Fruit fly (Drosophila melanogaster) whole organism, prepupa: ENCODE results near the gene CG12995.
A peak's percentile ranks its signal among the peaks of the same experiment; 100 is the strongest.

Source experiments
- Blimp-1 ChIP-seq: fragments of 200-800 bp; sonication (Bioruptor generic); optimal IDR thresholded peaks from 3 replicates; lab custom pipeline; 2017; ENCODE audit warnings: missing biosample characterization, missing genetic modification characterization, mild to moderate bottlenecking, moderate library complexity, missing genetic modification reagents
- CG10631 ChIP-seq: fragments of 200-800 bp; sonication (Bioruptor generic); optimal IDR thresholded peaks from 2 replicates; lab custom pipeline; 2016; ENCODE audit warnings: missing biosample characterization, missing genetic modification characterization
- CG10669 ChIP-seq: fragments of 200-800 bp; sonication (Bioruptor generic); optimal IDR thresholded peaks from 3 replicates; lab custom pipeline; 2018; ENCODE audit warnings: missing biosample characterization, mild to moderate bottlenecking, missing genetic modification characterization, moderate library complexity
- CG11902 ChIP-seq: fragments of 200-800 bp; sonication (Bioruptor generic); optimal IDR thresholded peaks from 3 replicates; lab custom pipeline; 2016; ENCODE audit warnings: missing biosample characterization, missing genetic modification characterization
- CG1621 ChIP-seq: fragments of 200-800 bp; sonication (Bioruptor generic); optimal IDR thresholded peaks from 3 replicates; lab custom pipeline; 2018; ENCODE audit warnings: missing biosample characterization, mild to moderate bottlenecking, missing genetic modification characterization
- CG16779 ChIP-seq: fragments of 200-800 bp; sonication (Bioruptor generic); optimal IDR thresholded peaks from 3 replicates; lab custom pipeline; 2017; ENCODE audit warnings: missing biosample characterization, mild to moderate bottlenecking, missing genetic modification characterization
- CG34406 ChIP-seq: fragments of 200-800 bp; sonication (Bioruptor generic); optimal IDR thresholded peaks from 3 replicates; lab custom pipeline; 2016; ENCODE audit warnings: missing biosample characterization, missing genetic modification characterization
- CG3919 ChIP-seq: fragments of 200-800 bp; sonication (Bioruptor generic); optimal IDR thresholded peaks from 3 replicates; lab custom pipeline; 2016; ENCODE audit warnings: missing biosample characterization, missing genetic modification characterization
- CG4318 ChIP-seq: fragments of 200-800 bp; sonication (Bioruptor generic); optimal IDR thresholded peaks from 3 replicates; lab custom pipeline; 2017; ENCODE audit warnings: missing biosample characterization, mild to moderate bottlenecking, missing genetic modification characterization
- CG6808 ChIP-seq: fragments of 200-800 bp; sonication (Bioruptor generic); optimal IDR thresholded peaks from 3 replicates; lab custom pipeline; 2017; ENCODE audit warnings: missing biosample characterization, missing genetic modification characterization, mild to moderate bottlenecking, moderate library complexity, missing genetic modification reagents
- CG7368 ChIP-seq: fragments of 200-800 bp; sonication (Bioruptor generic); optimal IDR thresholded peaks from 3 replicates; lab custom pipeline; 2016; ENCODE audit warnings: missing biosample characterization, missing genetic modification characterization
- CG8119 ChIP-seq: fragments of 200-800 bp; sonication (Bioruptor generic); IDR thresholded peaks from 3 replicates; pipeline ENCODE4 v1.3.6; 2022; ENCODE audit warnings: missing biosample characterization, missing genetic modification characterization
- CG8319 ChIP-seq: fragments of 200-800 bp; sonication (Bioruptor generic); optimal IDR thresholded peaks from 3 replicates; lab custom pipeline; 2016; ENCODE audit warnings: missing biosample characterization, missing genetic modification characterization
- Eip78C ChIP-seq: fragments of 200-800 bp; sonication (Bioruptor generic); peaks from one replicate; lab custom pipeline; 2016; ENCODE audit warnings: missing biosample characterization, missing genetic modification characterization
- Eip93F ChIP-seq: fragments of 200-800 bp; sonication (Bioruptor generic); optimal IDR thresholded peaks from 2 replicates; lab custom pipeline; 2016; ENCODE audit warnings: missing biosample characterization, mild to moderate bottlenecking, missing genetic modification characterization
- Ets96B ChIP-seq: fragments of 200-800 bp; optimal IDR thresholded peaks from 2 replicates; lab custom pipeline; 2019; ENCODE audit warnings: missing biosample characterization, mild to moderate bottlenecking, missing genetic modification characterization, moderate library complexity
- Gug ChIP-seq: fragments of 200-800 bp; sonication (Bioruptor generic); IDR thresholded peaks from 2 replicates; pipeline ENCODE4 v1.3.6; 2022; ENCODE audit warnings: missing biosample characterization, missing genetic modification characterization
- Hr38 ChIP-seq: sonication (Bioruptor generic); optimal IDR thresholded peaks from 2 replicates; lab custom pipeline; 2016; ENCODE audit warnings: missing biosample characterization, missing genetic modification characterization
- Hr39 ChIP-seq: fragments of 200-800 bp; sonication (Bioruptor generic); optimal IDR thresholded peaks from 2 replicates; lab custom pipeline; 2016; ENCODE audit warnings: missing biosample characterization, missing genetic modification characterization
- Lpt ChIP-seq: fragments of 200-800 bp; sonication (Bioruptor generic); optimal IDR thresholded peaks from 3 replicates; lab custom pipeline; 2016; ENCODE audit warnings: missing biosample characterization, missing genetic modification characterization
- OdsH ChIP-seq: fragments of 200-800 bp; sonication (Bioruptor generic); optimal IDR thresholded peaks from 3 replicates; lab custom pipeline; 2016; ENCODE audit warnings: missing biosample characterization, missing genetic modification characterization
- Sox102F ChIP-seq: fragments of 200-800 bp; sonication (Bioruptor generic); optimal IDR thresholded peaks from 2 replicates; lab custom pipeline; 2016; ENCODE audit warnings: missing biosample characterization, mild to moderate bottlenecking, missing genetic modification characterization
- Sox14 ChIP-seq: fragments of 200-800 bp; sonication (Bioruptor generic); optimal IDR thresholded peaks from 3 replicates; lab custom pipeline; 2016; ENCODE audit warnings: missing biosample characterization, missing genetic modification characterization
- Sox15 ChIP-seq: fragments of 200-800 bp; sonication (Bioruptor generic); optimal IDR thresholded peaks from 3 replicates; lab custom pipeline; 2016; ENCODE audit warnings: missing biosample characterization, missing genetic modification characterization
- achi ChIP-seq: fragments of 200-800 bp; sonication (Bioruptor generic); optimal IDR thresholded peaks from 3 replicates; lab custom pipeline; 2016; ENCODE audit warnings: missing biosample characterization, missing genetic modification characterization
- dac ChIP-seq: fragments of 200-800 bp; sonication (Bioruptor generic); optimal IDR thresholded peaks from 2 replicates; lab custom pipeline; 2017; ENCODE audit warnings: missing biosample characterization, mild to moderate bottlenecking, missing genetic modification characterization
- dsx ChIP-seq: fragments of 200-800 bp; optimal IDR thresholded peaks from 3 replicates; lab custom pipeline; 2019; ENCODE audit warnings: missing biosample characterization, mild to moderate bottlenecking, missing genetic modification characterization, moderate library complexity; ENCODE audit not compliant: poor library complexity, severe bottlenecking
- eg ChIP-seq: fragments of 200-800 bp; sonication (Bioruptor generic); IDR thresholded peaks from 3 replicates; pipeline ENCODE4 v1.3.6; 2022; ENCODE audit warnings: missing biosample characterization, missing genetic modification characterization
- esn ChIP-seq: fragments of 200-800 bp; sonication (Bioruptor generic); optimal IDR thresholded peaks from 2 replicates; lab custom pipeline; 2016; ENCODE audit warnings: missing biosample characterization, mild to moderate bottlenecking, missing genetic modification characterization, moderate library complexity
- fd59A ChIP-seq: fragments of 200-800 bp; sonication (Bioruptor generic); optimal IDR thresholded peaks from 2 replicates; lab custom pipeline; 2017; ENCODE audit warnings: missing biosample characterization, mild to moderate bottlenecking, missing genetic modification characterization, missing genetic modification reagents
- fd85E ChIP-seq: fragments of 200-800 bp; sonication (Bioruptor generic); optimal IDR thresholded peaks from 3 replicates; lab custom pipeline; 2016; ENCODE audit warnings: missing biosample characterization, missing genetic modification characterization
- pdm3 ChIP-seq: fragments of 200-800 bp; sonication (Bioruptor generic); optimal IDR thresholded peaks from 3 replicates; lab custom pipeline; 2016; ENCODE audit warnings: missing biosample characterization, missing genetic modification characterization
- ss ChIP-seq, 2 experiments: fragments of 200-800 bp; sonication (Bioruptor generic); optimal IDR thresholded peaks; 2 replicates in 1 of 2; 3 replicates in 1 of 2; lab custom pipeline; 2017 to 2018; ENCODE audit warnings: mild to moderate bottlenecking in 2 of 2, missing biosample characterization in 2 of 2, missing genetic modification characterization in 2 of 2, moderate library complexity in 1 of 2
- vri ChIP-seq: fragments of 200-800 bp; sonication (Bioruptor generic); optimal IDR thresholded peaks from 3 replicates; lab custom pipeline; 2016; ENCODE audit warnings: missing biosample characterization, mild to moderate bottlenecking, missing genetic modification characterization

CG12995 gene

DNA sequence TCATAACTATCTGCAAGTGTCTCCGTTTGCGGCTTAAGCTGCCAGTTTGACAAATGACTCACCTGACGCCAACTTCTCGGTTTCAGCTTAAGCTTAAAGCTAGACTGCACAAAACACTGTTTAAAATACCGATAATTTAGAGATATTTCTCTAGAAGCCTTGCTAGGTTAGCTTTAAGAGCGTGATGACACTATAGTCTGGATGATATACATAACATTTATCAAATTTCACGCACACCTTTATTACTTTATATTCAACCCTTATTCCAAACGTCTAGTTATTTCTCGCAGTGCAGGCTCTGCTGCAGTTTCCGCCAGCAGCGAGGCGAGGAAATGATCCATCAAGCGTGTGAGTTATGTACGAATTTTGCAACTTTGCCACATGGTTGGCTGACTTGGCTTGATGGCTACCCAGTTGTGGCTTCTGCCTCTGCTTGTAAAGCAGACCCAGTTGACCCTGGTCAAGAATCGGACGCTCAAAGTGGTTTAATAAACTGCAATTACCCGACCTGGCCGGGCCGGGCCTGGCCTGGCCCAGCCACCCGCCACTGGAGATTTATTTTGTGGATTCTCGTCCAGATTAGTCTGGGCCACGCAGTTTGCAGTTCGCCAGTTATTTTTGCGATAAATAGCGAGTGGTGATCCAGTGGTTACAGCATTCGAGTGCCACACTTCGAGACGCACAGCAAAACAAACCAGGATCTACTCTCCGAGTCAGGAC, 8.6 kb upstream of the CG12995 start, which contains the start of gene CG12998 (continued):
- TF ChIP-seq Sox15: no peak
- TF ChIP-seq CG8319 (GFP tag; lab: Kevin White, UChicago): no peak
- no peak for TF ChIP-seq CG34406 (GFP tag; lab: Kevin White, UChicago)
- TF ChIP-seq Gug (GFP tag; lab: Robert Waterston, UW): peak; percentile 50
- peak; percentile 46; the same call in 1 of the 3 replicates for TF ChIP-seq eg (GFP tag; lab: Robert Waterston, UW)
- TF ChIP-seq Ets96B (tag; lab: Kevin White, UChicago): peak; percentile 34
- TF ChIP-seq Hr39 (GFP tag; lab: Kevin White, UChicago): no peak
- TF ChIP-seq CG8119: peak; percentile 40; the same call in 2 of the 3 replicates
- TF ChIP-seq esn (GFP tag; lab: Kevin White, UChicago): no peak
- no peak for TF ChIP-seq CG7368 (GFP tag; lab: Kevin White, UChicago)
- no peak for TF ChIP-seq CG11902 (GFP tag; lab: Kevin White, UChicago)
- TF ChIP-seq CG10669 (GFP tag; lab: Kevin White, UChicago): peak; percentile 45
- TF ChIP-seq CG6808 (GFP tag; lab: Kevin White, UChicago): peak; percentile 25
- TF ChIP-seq CG1621 (tag; lab: Kevin White, UChicago): peak; percentile 15
- TF ChIP-seq Eip78C: peak; percentile 84
- peak; percentile 12 for TF ChIP-seq dsx (GFP tag; lab: Kevin White, UChicago)
- TF ChIP-seq CG3919: peak; percentile 45
- no peak for TF ChIP-seq Blimp-1
- TF ChIP-seq, all 60 proteins: peak for 26

DNA sequence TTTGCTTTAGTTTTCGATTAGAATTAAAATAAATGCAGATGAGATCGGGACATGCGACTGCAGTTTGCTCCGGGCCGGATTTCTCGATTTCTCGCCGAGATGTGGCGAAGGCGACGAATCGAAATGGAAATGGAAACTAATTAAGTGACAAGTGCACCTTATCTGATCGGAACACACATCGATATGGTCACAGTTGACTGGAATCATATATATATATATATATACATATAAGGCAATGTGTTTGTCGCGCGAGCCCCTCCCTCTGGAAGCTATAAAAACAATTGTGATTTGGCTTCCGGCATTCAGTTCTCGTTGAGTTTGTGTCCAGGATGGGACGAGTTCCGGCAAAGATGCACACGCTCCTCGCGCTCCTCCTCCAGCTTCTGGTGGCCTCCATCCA, 5.2 kb upstream of the CG12995 start, which contains the start of gene CG5162:
CG5162 (plus strand) TSS at position 301 of the 400 bp plus-strand sequence.
- TF ChIP-seq esn (GFP tag; lab: Kevin White, UChicago) (no peak), fd59A (no peak), Eip78C (no peak), CG8319 (GFP tag; lab: Kevin White, UChicago) (no peak), CG10631 (GFP tag; lab: Kevin White, UChicago) (no peak), Hr39 (GFP tag; lab: Kevin White, UChicago) (no peak)

DNA sequence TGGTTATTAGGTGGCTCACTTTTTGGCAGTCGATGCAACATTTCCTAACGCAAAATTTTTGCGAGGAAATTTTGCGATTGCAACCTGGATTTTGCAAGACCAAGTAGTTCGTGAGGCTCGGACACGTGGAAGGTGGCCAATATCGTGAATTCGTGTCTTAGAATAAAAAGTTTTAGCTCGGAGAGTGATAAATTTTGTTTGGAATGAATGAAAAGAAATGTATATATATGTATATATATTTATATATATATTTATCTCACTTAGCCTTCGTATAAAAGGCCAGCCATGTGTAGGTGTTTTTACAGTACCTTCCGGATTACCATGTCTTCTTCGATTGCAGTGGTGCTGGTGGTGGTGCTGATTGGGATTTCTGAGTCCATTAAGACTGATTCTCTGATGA, 2.2 kb upstream of the CG12995 start, which contains the start of gene CG18258:
CG18258 (plus strand) TSS at position 301 of the 400 bp plus-strand sequence.
- TF ChIP-seq fd85E (GFP tag; lab: Kevin White, UChicago) (no peak), Hr39 (GFP tag; lab: Kevin White, UChicago) (no peak)

DNA sequence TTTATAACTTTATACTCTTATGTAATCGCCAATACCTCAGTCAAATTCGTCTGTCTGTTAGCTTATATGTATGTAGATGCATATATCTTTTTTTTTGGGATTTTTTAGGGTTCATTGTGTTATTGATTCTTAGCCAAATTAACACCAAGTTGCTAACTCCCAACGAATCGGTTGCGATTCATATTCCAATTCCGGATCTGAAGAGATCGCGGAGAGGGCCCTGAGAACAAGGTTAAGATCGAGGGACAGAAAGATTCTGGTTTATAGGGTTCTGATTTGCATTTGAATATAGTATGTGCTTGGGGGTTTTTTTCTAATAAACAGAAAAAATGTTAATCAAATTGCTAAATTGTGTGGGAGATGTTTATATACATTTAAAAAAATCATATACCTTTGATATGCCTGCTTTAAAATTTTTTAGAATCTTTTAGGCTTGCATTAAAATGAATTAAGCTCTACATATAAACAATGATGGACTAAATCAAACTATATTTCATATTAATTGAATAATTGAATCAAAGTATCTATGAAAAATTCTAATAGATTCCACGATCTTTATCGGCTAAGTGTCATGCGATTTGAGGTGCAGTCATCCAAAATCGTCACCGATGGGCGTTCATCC, 1.8 kb downstream of the CG12995 start, which contains the start of gene CG32563:
CG32563 (plus strand) TSS at position 572 of the 622 bp plus-strand sequence.
- TF ChIP-seq CG34406 (GFP tag; lab: Kevin White, UChicago) (no peak), pdm3 (GFP tag; lab: Kevin White, UChicago) (no peak), Sox14 (no peak), Lpt (GFP tag; lab: Kevin White, UChicago) (no peak), CG1621 (tag; lab: Kevin White, UChicago) (no peak), ss (GFP tag; optimal IDR thresholded peaks at IDR 0.05; lab: Kevin White, UChicago) (no peak), CG16779 (no peak), Eip78C (no peak), vri (GFP tag; lab: Kevin White, UChicago) (no peak), Eip93F (no peak), CG11902 (GFP tag; lab: Kevin White, UChicago) (no peak), Sox102F (GFP tag; lab: Kevin White, UChicago) (no peak), dac (no peak), OdsH (no peak), Hr38 (GFP tag; lab: Kevin White, UChicago) (no peak), Hr39 (GFP tag; lab: Kevin White, UChicago) (no peak), dsx (GFP tag; lab: Kevin White, UChicago) (no peak), achi (GFP tag; lab: Kevin White, UChicago) (no peak), CG4318 (GFP tag; lab: Kevin White, UChicago) (no peak)
